Fruit fly (Drosophila melanogaster): ENCODE results near the gene Pura.

- TF ChIP-seq run (tag; optimal IDR thresholded peaks at IDR 0.05) (no peak), Scr (GFP tag; IDR thresholded peaks at IDR 0.05; ENCODE audit: partially characterized antibody) (no peak), Dfd (GFP tag; optimal IDR thresholded peaks at IDR 0.05) (no peak), Taf1 (GFP tag; IDR thresholded peaks at IDR 0.05) (no peak), tap (tag; optimal IDR thresholded peaks at IDR 0.05) (no peak)
Observed at dm6 chr3L:7550225-7550624, 42.7 kb upstream of the Pura start.

Data from whole organism, embryonic.